Fruit fly (Drosophila melanogaster) whole organism, prepupa: Measurements from ENCODE around the gene POLDIP2.

Source experiments
- CG10631 ChIP-seq: fragments of 200-800 bp; sonication (Bioruptor generic); optimal IDR thresholded peaks from 2 replicates; lab custom pipeline; 2016; ENCODE audit warnings: missing biosample characterization, missing genetic modification characterization
- CG11902 ChIP-seq: fragments of 200-800 bp; sonication (Bioruptor generic); optimal IDR thresholded peaks from 3 replicates; lab custom pipeline; 2016; ENCODE audit warnings: missing biosample characterization, missing genetic modification characterization
- CG16779 ChIP-seq: fragments of 200-800 bp; sonication (Bioruptor generic); optimal IDR thresholded peaks from 3 replicates; lab custom pipeline; 2017; ENCODE audit warnings: missing biosample characterization, mild to moderate bottlenecking, missing genetic modification characterization
- CG31627 ChIP-seq: fragments of 200-800 bp; sonication (Bioruptor generic); optimal IDR thresholded peaks from 3 replicates; lab custom pipeline; 2016; ENCODE audit warnings: missing biosample characterization, missing genetic modification characterization
- Hr4 ChIP-seq: fragments of 200-800 bp; sonication (Bioruptor generic); optimal IDR thresholded peaks from 3 replicates; lab custom pipeline; 2016; ENCODE audit warnings: missing biosample characterization, missing genetic modification characterization
- Smox ChIP-seq: fragments of 200-800 bp; sonication (Bioruptor generic); optimal IDR thresholded peaks from 3 replicates; lab custom pipeline; 2016; ENCODE audit warnings: missing biosample characterization, missing genetic modification characterization
- Sox102F ChIP-seq: fragments of 200-800 bp; sonication (Bioruptor generic); optimal IDR thresholded peaks from 2 replicates; lab custom pipeline; 2016; ENCODE audit warnings: missing biosample characterization, mild to moderate bottlenecking, missing genetic modification characterization
- cyc ChIP-seq: fragments of 200-800 bp; sonication (Bioruptor generic); optimal IDR thresholded peaks from 3 replicates; lab custom pipeline; 2016; ENCODE audit warnings: missing biosample characterization, missing genetic modification characterization
- fd59A ChIP-seq: fragments of 200-800 bp; sonication (Bioruptor generic); optimal IDR thresholded peaks from 2 replicates; lab custom pipeline; 2017; ENCODE audit warnings: missing biosample characterization, mild to moderate bottlenecking, missing genetic modification characterization, missing genetic modification reagents
- spab ChIP-seq: fragments of 200-800 bp; sonication (Bioruptor generic); optimal IDR thresholded peaks from 2 replicates; lab custom pipeline; 2017; ENCODE audit warnings: missing biosample characterization, mild to moderate bottlenecking, missing genetic modification characterization, missing genetic modification reagents

POLDIP2 gene

dm6 chr3R:5518627-5519026, 51.0 kb downstream of the POLDIP2 start (continued):
- TF ChIP-seq fd59A (GFP tag; lab: Kevin White, UChicago) (peak; percentile 63), CG31627 (GFP tag; lab: Kevin White, UChicago) (peak; percentile 72), Smox (GFP tag; lab: Kevin White, UChicago) (peak; percentile 53), CG16779 (tag; lab: Kevin White, UChicago) (peak; percentile 18), CG10631 (GFP tag; lab: Kevin White, UChicago) (peak; percentile 68), spab (GFP tag; lab: Kevin White, UChicago) (peak; percentile 49), CG11902 (GFP tag; lab: Kevin White, UChicago) (peak; percentile 40), Hr4 (peak; percentile 71), cyc (GFP tag; lab: Kevin White, UChicago) (peak; percentile 60), Sox102F (peak; percentile 80)
- TF ChIP-seq, all 60 proteins: peak for 52
